Worm (Caenorhabditis elegans): ENCODE measurements around the gene C42C1.3.

Gene C42C1.3

ce11 chrIV:12265877-12266276 is 4.4 kb downstream of the C42C1.3 start:
- TF ChIP-seq elt-1 (tag; optimal IDR thresholded peaks at IDR 0.05; ENCODE audit: borderline replicate concordance, insufficient read depth): no peak
- TF ChIP-seq unc-39 (tag; optimal IDR thresholded peaks at IDR 0.05): no peak
- no peak for TF ChIP-seq sptf-1 (tag; optimal IDR thresholded peaks at IDR 0.05)
- TF ChIP-seq M03D4.4 (tag; optimal IDR thresholded peaks at IDR 0.05): no peak
- TF ChIP-seq unc-62 (GFP tag; optimal IDR thresholded peaks at IDR 0.05): no peak
- TF ChIP-seq cnd-1 (tag; optimal IDR thresholded peaks at IDR 0.05): no peak
- TF ChIP-seq lin-13 (tag; optimal IDR thresholded peaks at IDR 0.05): no peak
- TF ChIP-seq ceh-43 (GFP tag; optimal IDR thresholded peaks at IDR 0.05): no peak
- TF ChIP-seq nhr-28 (tag; optimal IDR thresholded peaks at IDR 0.05): no peak
- no peak for TF ChIP-seq mab-5 (tag; optimal IDR thresholded peaks at IDR 0.05)
- TF ChIP-seq mls-2 (tag; optimal IDR thresholded peaks at IDR 0.05): no peak
- TF ChIP-seq ceh-39 (tag; optimal IDR thresholded peaks at IDR 0.05): no peak
- TF ChIP-seq nhr-76 (tag; optimal IDR thresholded peaks at IDR 0.05): no peak
- no peak for TF ChIP-seq pha-4 (tag; optimal IDR thresholded peaks at IDR 0.05)
- TF ChIP-seq nhr-12 (tag; optimal IDR thresholded peaks at IDR 0.05): no peak
- no peak for TF ChIP-seq nhr-237 (tag; optimal IDR thresholded peaks at IDR 0.05)
- no peak for TF ChIP-seq blmp-1 (tag; optimal IDR thresholded peaks at IDR 0.05)
- no peak for TF ChIP-seq nhr-2 (tag; optimal IDR thresholded peaks at IDR 0.05)
- no peak for TF ChIP-seq ces-1 (GFP tag; optimal IDR thresholded peaks at IDR 0.05)
- no peak for TF ChIP-seq lsy-2 (tag; optimal IDR thresholded peaks at IDR 0.05)

- TF ChIP-seq ham-2 (GFP tag; optimal IDR thresholded peaks at IDR 0.05) (no peak), nhr-237 (tag; optimal IDR thresholded peaks at IDR 0.05) (no peak), ceh-39 (tag; optimal IDR thresholded peaks at IDR 0.05) (no peak), unc-62 (GFP tag; optimal IDR thresholded peaks at IDR 0.05) (no peak), zip-8 (tag; optimal IDR thresholded peaks at IDR 0.05) (no peak), drap-1 (GFP tag; optimal IDR thresholded peaks at IDR 0.05) (no peak), ces-1 (GFP tag; optimal IDR thresholded peaks at IDR 0.05) (no peak), sptf-1 (tag; optimal IDR thresholded peaks at IDR 0.05) (no peak), lsy-2 (tag; optimal IDR thresholded peaks at IDR 0.05) (no peak), hlh-1 (tag; optimal IDR thresholded peaks at IDR 0.05) (no peak), ceh-83 (GFP tag; optimal IDR thresholded peaks at IDR 0.05) (no peak), snpc-4 (tag; optimal IDR thresholded peaks at IDR 0.05) (no peak)
These were observed 8.9 kb downstream of the C42C1.3 start, which contains the start of gene sre-14 for ce11 chrIV:12261353-12261752. Gene sre-14, minus strand, starts transcription at chrIV:12261453.

ce11 chrIV:12259161-12259870 is 11.0 kb downstream of the C42C1.3 start, which contains the start of gene Y39C12A.9:
Gene Y39C12A.9, minus strand, starts transcription at chrIV:12259211.
- peak; percentile 16 for TF ChIP-seq unc-120 (tag; optimal IDR thresholded peaks at IDR 0.05; ENCODE audit: poor library complexity, severe bottlenecking)
- peak; percentile 31 for TF ChIP-seq ces-1 (GFP tag; optimal IDR thresholded peaks at IDR 0.05)
- TF ChIP-seq ceh-39 (tag; optimal IDR thresholded peaks at IDR 0.05): no peak

ce11 chrIV:12252579-12252978 is 17.7 kb downstream of the C42C1.3 start, which contains the start of gene dnj-26:
Gene dnj-26, minus strand, starts transcription at chrIV:12252679.
- TF ChIP-seq sptf-1 (tag; optimal IDR thresholded peaks at IDR 0.05): no peak
- TF ChIP-seq nhr-12 (tag; optimal IDR thresholded peaks at IDR 0.05): no peak
- no peak for TF ChIP-seq nhr-28 (tag; optimal IDR thresholded peaks at IDR 0.05)
- TF ChIP-seq lin-13 (tag; optimal IDR thresholded peaks at IDR 0.05): no peak
- TF ChIP-seq elt-1 (tag; optimal IDR thresholded peaks at IDR 0.05; ENCODE audit: borderline replicate concordance, insufficient read depth): no peak
- no peak for TF ChIP-seq pha-4 (tag; optimal IDR thresholded peaks at IDR 0.05)
- no peak for TF ChIP-seq tbx-8 (GFP tag; optimal IDR thresholded peaks at IDR 0.05)
- no peak for TF ChIP-seq M03D4.4 (tag; optimal IDR thresholded peaks at IDR 0.05)
- TF ChIP-seq nhr-76 (tag; optimal IDR thresholded peaks at IDR 0.05): no peak
- no peak for TF ChIP-seq lin-32 (GFP tag; optimal IDR thresholded peaks at IDR 0.05)
- TF ChIP-seq snpc-4 (tag; optimal IDR thresholded peaks at IDR 0.05): no peak
- no peak for TF ChIP-seq ham-2 (GFP tag; optimal IDR thresholded peaks at IDR 0.05)
- TF ChIP-seq unc-39 (tag; optimal IDR thresholded peaks at IDR 0.05): no peak
- TF ChIP-seq ces-1 (GFP tag; optimal IDR thresholded peaks at IDR 0.05): no peak
- TF ChIP-seq drap-1 (GFP tag; optimal IDR thresholded peaks at IDR 0.05): no peak
- TF ChIP-seq ceh-39 (tag; optimal IDR thresholded peaks at IDR 0.05): no peak
- no peak for TF ChIP-seq sem-2 (GFP tag; optimal IDR thresholded peaks at IDR 0.05)
- TF ChIP-seq flh-1 (GFP tag; optimal IDR thresholded peaks at IDR 0.05): no peak
- no peak for TF ChIP-seq mep-1 (tag; optimal IDR thresholded peaks at IDR 0.05)
